Fruit fly (Drosophila melanogaster): ENCODE data around the gene TfIIFalpha.

TfIIFalpha gene

dm6 chr3R:6423984-6424602 is 43.8 kb downstream of the TfIIFalpha start (continued):
- peak; percentile 45 for TF ChIP-seq sima (GFP tag; optimal IDR thresholded peaks at IDR 0.05)
- TF ChIP-seq toy (GFP tag; IDR thresholded peaks at IDR 0.05) = peak; percentile 81
- peak; percentile 89 for TF ChIP-seq zen (tag; optimal IDR thresholded peaks at IDR 0.05)
- TF ChIP-seq prd (optimal IDR thresholded peaks at IDR 0.05) = no peak
- peak; percentile 95 for TF ChIP-seq prd (GFP tag; IDR thresholded peaks at IDR 0.05)
- TF ChIP-seq cwo (GFP tag; optimal IDR thresholded peaks at IDR 0.05) = peak; percentile 88
- TF ChIP-seq D (optimal IDR thresholded peaks at IDR 0.05) = no peak
- peak; percentile 79 for TF ChIP-seq D (GFP tag; optimal IDR thresholded peaks at IDR 0.05)
- TF ChIP-seq CG8944 (GFP tag; optimal IDR thresholded peaks at IDR 0.05) = peak; percentile 90
- peak; percentile 74 for TF ChIP-seq E2f2 (GFP tag; IDR thresholded peaks at IDR 0.05)
- peak; percentile 78 for TF ChIP-seq CG5953 (GFP tag; IDR thresholded peaks at IDR 0.05)
- peak; percentile 90 to 94 for TF ChIP-seq bsh (GFP tag; optimal IDR thresholded peaks at IDR 0.05)
- peak; percentile 67; the same call in 2 of the 3 replicates for TF ChIP-seq jigr1 (GFP tag; IDR thresholded peaks at IDR 0.05)
- TF ChIP-seq hbn (GFP tag; IDR thresholded peaks at IDR 0.05; ENCODE audit: partially characterized antibody) = no peak
- peak; percentile 86 for TF ChIP-seq CG34422 (GFP tag; IDR thresholded peaks at IDR 0.05)
- peak; percentile 91 for TF ChIP-seq CG15269 (tag; optimal IDR thresholded peaks at IDR 0.05)
- peak; percentile 86 for TF ChIP-seq nom (GFP tag; optimal IDR thresholded peaks at IDR 0.05)
- peak; percentile 100 for TF ChIP-seq grau (tag; optimal IDR thresholded peaks at IDR 0.05)
- TF ChIP-seq Meics (GFP tag; optimal IDR thresholded peaks at IDR 0.05) = peak; percentile 93
- peak; percentile 93 for TF ChIP-seq CG4424 (GFP tag; optimal IDR thresholded peaks at IDR 0.05)
- TF ChIP-seq corto (GFP tag; optimal IDR thresholded peaks at IDR 0.05) = peak; percentile 97
- no peak for TF ChIP-seq CG3838 (GFP tag; optimal IDR thresholded peaks at IDR 0.05)
- TF ChIP-seq CG3847 (GFP tag; IDR thresholded peaks at IDR 0.05) = peak; percentile 85
- peak; percentile 86 for TF ChIP-seq CG11247 (GFP tag; IDR thresholded peaks at IDR 0.05)
- TF ChIP-seq CG12299 (tag; optimal IDR thresholded peaks at IDR 0.05) = peak; percentile 86
- peak; percentile 90 for TF ChIP-seq Mad (GFP tag; optimal IDR thresholded peaks at IDR 0.05)
- no peak for TF ChIP-seq Dp (GFP tag; optimal IDR thresholded peaks at IDR 0.05)
- peak; percentile 73 for TF ChIP-seq gsb (GFP tag; IDR thresholded peaks at IDR 0.05)
- peak; percentile 73 for TF ChIP-seq Oaz (GFP tag; IDR thresholded peaks at IDR 0.05)
- TF ChIP-seq caup (GFP tag; optimal IDR thresholded peaks at IDR 0.05; ENCODE audit: severe bottlenecking) = peak; percentile 90
- TF ChIP-seq H2.0 (GFP tag; IDR thresholded peaks at IDR 0.05) = peak; percentile 92
- peak; percentile 80; the same call in 1 of the 2 replicates for TF ChIP-seq MBD-R2 (GFP tag; IDR thresholded peaks at IDR 0.05)
- peak; percentile 79 for TF ChIP-seq CG17802 (tag; optimal IDR thresholded peaks at IDR 0.05)
- peak; percentile 87 for TF ChIP-seq CG11456 (GFP tag; IDR thresholded peaks at IDR 0.05)
- peak; percentile 81 for TF ChIP-seq eyg (GFP tag; optimal IDR thresholded peaks at IDR 0.05)
- TF ChIP-seq CG1024 (GFP tag; IDR thresholded peaks at IDR 0.05) = peak; percentile 72
- TF ChIP-seq CG9932 (GFP tag; IDR thresholded peaks at IDR 0.05) = peak; percentile 89
- TF ChIP-seq CG2116 (GFP tag; optimal IDR thresholded peaks at IDR 0.05) = peak; percentile 62
- peak; percentile 95 for TF ChIP-seq Hand (GFP tag; optimal IDR thresholded peaks at IDR 0.05)
- TF ChIP-seq CG7839 (tag; optimal IDR thresholded peaks at IDR 0.05) = peak; percentile 93
- peak; percentile 78 for TF ChIP-seq en (GFP tag; optimal IDR thresholded peaks at IDR 0.05)
- TF ChIP-seq CG6175 (GFP tag; IDR thresholded peaks at IDR 0.05) = peak; percentile 68; the same call in 1 of the 3 replicates
- TF ChIP-seq MESR4 (GFP tag; optimal IDR thresholded peaks at IDR 0.05) = peak; percentile 40
- TF ChIP-seq zfh1 (GFP tag; IDR thresholded peaks at IDR 0.05) = peak; percentile 93
- 0 out of 2 replicates have a peak, but pooled peaks have one; percentile 9 for TF ChIP-seq Doc2 (GFP tag; IDR thresholded peaks at IDR 0.05)
- TF ChIP-seq Med (GFP tag) = peak; percentile 99
- peak; percentile 54 for TF ChIP-seq kah (GFP tag; optimal IDR thresholded peaks at IDR 0.05)
- peak; percentile 95 for TF ChIP-seq vvl (GFP tag; IDR thresholded peaks at IDR 0.05)
- TF ChIP-seq ci (GFP tag; IDR thresholded peaks at IDR 0.05) = peak; percentile 94
- peak; percentile 68 for TF ChIP-seq ap (GFP tag; IDR thresholded peaks at IDR 0.05)
- TF ChIP-seq Ets65A (GFP tag) = peak; percentile 98

Measured in whole organism, embryonic.